Worm (Caenorhabditis elegans) whole organism, young adult: ENCODE data around the gene mltn-3.

Source experiments
- D2030.7 ChIP-seq: fragments of 200-800 bp; sonication (Bioruptor generic); IDR thresholded peaks from 2 replicates; pipeline ENCODE4 v1.3.6; 2022; ENCODE audit warnings: missing genetic modification reagents, missing genetic modification characterization, missing compliant biosample characterization
- akir-1 ChIP-seq: fragments of 200-800 bp; sonication (Bioruptor generic); optimal IDR thresholded peaks from 2 replicates; lab custom pipeline; 2018; ENCODE audit warnings: mild to moderate bottlenecking, missing genetic modification characterization, moderate library complexity, missing compliant biosample characterization
- ama-1 ChIP-seq, 3 experiments: fragments of 150-350 bp in 1 of 3; sonication (generic microtip) in 2 of 3; optimal IDR thresholded peaks; 2 replicates each; lab custom pipeline; 2014 to 2018; ENCODE audit warnings: missing biosample characterization in 2 of 3, missing genetic modification characterization in 2 of 3, missing genetic modification reagents in 2 of 3
- ceh-91 ChIP-seq: fragments of 200-800 bp; sonication (Bioruptor generic); IDR thresholded peaks from 2 replicates; pipeline ENCODE4 v1.3.6; 2022; ENCODE audit warnings: missing genetic modification reagents, missing genetic modification characterization, missing compliant biosample characterization
- nhr-90 ChIP-seq: sonication (generic microtip); optimal IDR thresholded peaks from 2 replicates; lab custom pipeline; 2016; ENCODE audit warnings: missing genotype, mild to moderate bottlenecking, missing genetic modification characterization, missing compliant biosample characterization
- rec-8 ChIP-seq, 2 experiments: sonication (generic microtip); optimal IDR thresholded peaks; 2 replicates each; lab custom pipeline; 2016; ENCODE audit warnings: mild to moderate bottlenecking in 2 of 2, missing genetic modification characterization in 2 of 2, missing genetic modification reagents in 2 of 2, missing genotype in 2 of 2, missing biosample characterization in 1 of 2, missing compliant biosample characterization in 1 of 2, moderate library complexity in 1 of 2
- ztf-28 ChIP-seq: fragments of 200-800 bp; sonication (Bioruptor generic); IDR thresholded peaks from 2 replicates; pipeline ENCODE4 v1.3.6; 2022; ENCODE audit warnings: missing genetic modification reagents, missing genetic modification characterization, missing compliant biosample characterization
- ztf-3 ChIP-seq: fragments of 200-800 bp; sonication (Bioruptor generic); optimal IDR thresholded peaks from 2 replicates; lab custom pipeline; 2018; ENCODE audit warnings: mild to moderate bottlenecking, missing genetic modification characterization, missing compliant biosample characterization

DNA sequence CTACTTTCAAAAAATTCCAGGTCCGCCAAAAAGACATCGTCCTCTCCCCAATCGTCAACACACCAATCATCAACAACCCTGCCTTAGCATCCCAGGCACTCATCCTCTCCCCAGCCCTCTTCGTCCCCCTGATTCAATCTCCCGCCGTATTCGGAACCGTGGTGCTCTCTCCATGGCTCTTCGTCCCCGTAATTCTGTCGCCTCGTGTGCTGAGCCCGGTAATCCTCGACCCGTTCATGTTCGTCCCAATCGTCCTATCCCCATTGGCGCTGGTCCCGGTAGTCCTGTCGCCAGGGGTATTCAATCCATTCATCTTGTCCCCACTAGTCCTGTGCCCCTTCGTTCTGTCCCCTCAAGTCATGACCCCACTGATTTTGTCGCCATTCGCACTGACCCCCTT is 3.0 kb downstream of the mltn-3 start:
- TF ChIP-seq ztf-3 (no peak), nhr-90 (tag; lab: Kevin White, UChicago) (no peak), rec-8 (tag; optimal IDR thresholded peaks at IDR 0.05; lab: Kevin White, UChicago) (no peak), ama-1 (optimal IDR thresholded peaks at IDR 0.05; lab: Kevin White, UChicago) (no peak), ama-1 (GFP tag; optimal IDR thresholded peaks at IDR 0.05; lab: Kevin White, UChicago) (no peak), D2030.7 (no peak), akir-1 (no peak), ceh-91 (GFP tag; lab: Robert Waterston, UW) (no peak), ztf-28 (GFP tag; lab: Robert Waterston, UW) (no peak)
